Worm (Caenorhabditis elegans): ENCODE results near the gene Y71H2AM.29.
"Not testable (repeated sequence)": the region's sequence is repeated elsewhere in the genome, so short reads cannot be mapped to it uniquely, and the experiment has no call there.

Y71H2AM.29 gene

ce11 chrIII:2836742-2837416 lies 4.3 kb downstream of the Y71H2AM.29 start:
- TF ChIP-seq T22C8.4 (GFP tag; IDR thresholded peaks at IDR 0.05), result peak; percentile 100

ce11 chrIII:2840877-2841540 lies 8.4 kb downstream of the Y71H2AM.29 start, which contains the start of gene Y71H2AR.2:
TSS of gene Y71H2AR.2 (minus strand) at chrIII:2840927.
- TF ChIP-seq med-1 (GFP tag; optimal IDR thresholded peaks at IDR 0.05; ENCODE audit: insufficient read depth) (no peak), ztf-29 (GFP tag; IDR thresholded peaks at IDR 0.05) (no peak), T22C8.4 (GFP tag; IDR thresholded peaks at IDR 0.05) (no peak), tab-1 (GFP tag; IDR thresholded peaks at IDR 0.05) (no peak), flt-1 (GFP tag; IDR thresholded peaks at IDR 0.05) (no peak), ref-1 (GFP tag; conservative IDR thresholded peaks at IDR 0.05) (no peak), ztf-23 (GFP tag; IDR thresholded peaks at IDR 0.05) (no peak), cog-1 (tag; optimal IDR thresholded peaks at IDR 0.05) (no peak), klf-2 (GFP tag; conservative IDR thresholded peaks at IDR 0.05) (no peak)

- TF ChIP-seq T22C8.4 (GFP tag; IDR thresholded peaks at IDR 0.05), result no peak
- no peak for TF ChIP-seq ztf-29 (GFP tag; IDR thresholded peaks at IDR 0.05)
These were observed 9.3 kb downstream of the Y71H2AM.29 start, which contains the start of gene H34I24.2 for ce11 chrIII:2841856-2842373. TSS of gene H34I24.2 (plus strand) at chrIII:2842044.

- TF ChIP-seq ref-1 (GFP tag; conservative IDR thresholded peaks at IDR 0.05); ztf-29 (GFP tag; IDR thresholded peaks at IDR 0.05); T22C8.4 (GFP tag; IDR thresholded peaks at IDR 0.05): not testable (repeated sequence)
These were observed 14.2 kb downstream of the Y71H2AM.29 start, which contains the start of gene H34I24.1 for ce11 chrIII:2846747-2847146. TSS of gene H34I24.1 (plus strand) at chrIII:2847047.

- no peak for TF ChIP-seq cog-1 (tag; optimal IDR thresholded peaks at IDR 0.05)
- no peak for TF ChIP-seq tab-1 (GFP tag; IDR thresholded peaks at IDR 0.05)
- no peak for TF ChIP-seq ztf-29 (GFP tag; IDR thresholded peaks at IDR 0.05)
- TF ChIP-seq T22C8.4 (GFP tag; IDR thresholded peaks at IDR 0.05), result no peak
- TF ChIP-seq flt-1 (GFP tag; IDR thresholded peaks at IDR 0.05), result no peak
- no peak for TF ChIP-seq klf-2 (GFP tag; conservative IDR thresholded peaks at IDR 0.05)
- TF ChIP-seq ref-1 (GFP tag; conservative IDR thresholded peaks at IDR 0.05), result no peak
- no peak for TF ChIP-seq med-1 (GFP tag; optimal IDR thresholded peaks at IDR 0.05; ENCODE audit: insufficient read depth)
- TF ChIP-seq ztf-23 (GFP tag; IDR thresholded peaks at IDR 0.05), result no peak
These were observed 23.3 kb downstream of the Y71H2AM.29 start, which contains the start of gene F56F11.4 for ce11 chrIII:2855929-2856328. TSS of gene F56F11.4 (plus strand) at chrIII:2856229.

- no peak for TF ChIP-seq klf-2 (GFP tag; conservative IDR thresholded peaks at IDR 0.05)
These were observed 25.8 kb downstream of the Y71H2AM.29 start for ce11 chrIII:2858334-2858733.

- no peak for TF ChIP-seq med-1 (GFP tag; optimal IDR thresholded peaks at IDR 0.05; ENCODE audit: insufficient read depth)
- no peak for TF ChIP-seq ref-1 (GFP tag; conservative IDR thresholded peaks at IDR 0.05)
- no peak for TF ChIP-seq T22C8.4 (GFP tag; IDR thresholded peaks at IDR 0.05)
- no peak for TF ChIP-seq tab-1 (GFP tag; IDR thresholded peaks at IDR 0.05)
- no peak for TF ChIP-seq flt-1 (GFP tag; IDR thresholded peaks at IDR 0.05)
- TF ChIP-seq ztf-29 (GFP tag; IDR thresholded peaks at IDR 0.05), result no peak
These were observed 32.1 kb downstream of the Y71H2AM.29 start for ce11 chrIII:2864669-2865068.

- TF ChIP-seq cog-1 (tag; optimal IDR thresholded peaks at IDR 0.05) (no peak), ztf-29 (GFP tag; IDR thresholded peaks at IDR 0.05) (no peak), ref-1 (GFP tag; conservative IDR thresholded peaks at IDR 0.05) (no peak), flt-1 (GFP tag; IDR thresholded peaks at IDR 0.05) (no peak), ztf-23 (GFP tag; IDR thresholded peaks at IDR 0.05) (no peak), tab-1 (GFP tag; IDR thresholded peaks at IDR 0.05) (no peak), T22C8.4 (GFP tag; IDR thresholded peaks at IDR 0.05) (no peak), klf-2 (GFP tag; conservative IDR thresholded peaks at IDR 0.05) (no peak), med-1 (GFP tag; optimal IDR thresholded peaks at IDR 0.05; ENCODE audit: insufficient read depth) (no peak)
These were observed 34.0 kb downstream of the Y71H2AM.29 start for ce11 chrIII:2866597-2866996.

- TF ChIP-seq cog-1 (tag; optimal IDR thresholded peaks at IDR 0.05) (no peak), klf-2 (GFP tag; conservative IDR thresholded peaks at IDR 0.05) (no peak), T22C8.4 (GFP tag; IDR thresholded peaks at IDR 0.05) (no peak), ztf-29 (GFP tag; IDR thresholded peaks at IDR 0.05) (no peak), med-1 (GFP tag; optimal IDR thresholded peaks at IDR 0.05; ENCODE audit: insufficient read depth) (no peak), tab-1 (GFP tag; IDR thresholded peaks at IDR 0.05) (no peak), flt-1 (GFP tag; IDR thresholded peaks at IDR 0.05) (no peak), ztf-23 (GFP tag; IDR thresholded peaks at IDR 0.05) (no peak), ref-1 (GFP tag; conservative IDR thresholded peaks at IDR 0.05) (no peak)
These were observed 35.8 kb downstream of the Y71H2AM.29 start for ce11 chrIII:2868416-2868815.

- TF ChIP-seq flt-1 (GFP tag; IDR thresholded peaks at IDR 0.05) (no peak), klf-2 (GFP tag; conservative IDR thresholded peaks at IDR 0.05) (no peak), ref-1 (GFP tag; conservative IDR thresholded peaks at IDR 0.05) (no peak), cog-1 (tag; optimal IDR thresholded peaks at IDR 0.05) (no peak), med-1 (GFP tag; optimal IDR thresholded peaks at IDR 0.05; ENCODE audit: insufficient read depth) (no peak), ztf-29 (GFP tag; IDR thresholded peaks at IDR 0.05) (no peak), T22C8.4 (GFP tag; IDR thresholded peaks at IDR 0.05) (no peak), tab-1 (GFP tag; IDR thresholded peaks at IDR 0.05) (no peak), ztf-23 (GFP tag; IDR thresholded peaks at IDR 0.05) (no peak)
These were observed 36.5 kb downstream of the Y71H2AM.29 start for ce11 chrIII:2869033-2869432.
